Fruit fly (Drosophila melanogaster) whole organism, embryonic: ENCODE results near the gene CG13409.
A peak's percentile ranks its signal among the peaks of the same experiment; 100 is the strongest.

Experiments used
- Bteb2 ChIP-seq: fragments of 200-800 bp; sonication (Bioruptor generic); optimal IDR thresholded peaks from 2 replicates; lab custom pipeline; 2016; ENCODE audit warnings: missing biosample characterization, missing genetic modification characterization
- C15 ChIP-seq: fragments of 200-800 bp; sonication (Bioruptor generic); IDR thresholded peaks from 3 replicates; pipeline ENCODE4 v1.3.6; 2022; ENCODE audit warnings: missing biosample characterization, missing genetic modification characterization
- CG10274 ChIP-seq: fragments of 200-800 bp; sonication (Bioruptor generic); optimal IDR thresholded peaks from 3 replicates; lab custom pipeline; 2017; ENCODE audit warnings: missing biosample characterization, mild to moderate bottlenecking, missing genetic modification characterization
- CG10462 ChIP-seq: fragments of 200-800 bp; sonication (Bioruptor generic); optimal IDR thresholded peaks from 2 replicates; lab custom pipeline; 2016; ENCODE audit warnings: missing biosample characterization, missing genetic modification characterization
- CG11085 ChIP-seq: fragments of 200-800 bp; sonication (Bioruptor generic); IDR thresholded peaks from 2 replicates; pipeline ENCODE4 v1.3.6; 2022; ENCODE audit warnings: missing biosample characterization, missing genetic modification characterization
- CG11093 ChIP-seq: fragments of 200-800 bp; sonication (Bioruptor generic); IDR thresholded peaks from 3 replicates; pipeline ENCODE4 v1.3.6; 2022; ENCODE audit warnings: missing biosample characterization, missing genetic modification characterization
- CG12104 ChIP-seq: fragments of 200-800 bp; sonication (Bioruptor generic); optimal IDR thresholded peaks from 3 replicates; lab custom pipeline; 2016; ENCODE audit warnings: missing biosample characterization, missing genetic modification characterization
- CG12299 ChIP-seq: fragments of 200-800 bp; sonication (Bioruptor generic); optimal IDR thresholded peaks from 2 replicates; lab custom pipeline; 2018; ENCODE audit warnings: missing biosample characterization, mild to moderate bottlenecking, missing genetic modification characterization
- CG13287 ChIP-seq: fragments of 200-800 bp; sonication (Bioruptor generic); IDR thresholded peaks from 2 replicates; pipeline ENCODE4 v1.3.6; 2022; ENCODE audit warnings: missing biosample characterization, missing genetic modification characterization; ENCODE audit not compliant: partially characterized antibody
- CG15073 ChIP-seq: fragments of 200-800 bp; sonication (Bioruptor generic); optimal IDR thresholded peaks from 2 replicates; lab custom pipeline; 2016; ENCODE audit warnings: missing biosample characterization, missing genetic modification characterization
- CG15269 ChIP-seq: fragments of 200-800 bp; sonication (Bioruptor generic); optimal IDR thresholded peaks from 2 replicates; lab custom pipeline; 2018; ENCODE audit warnings: missing biosample characterization, mild to moderate bottlenecking, missing genetic modification characterization, moderate library complexity
- CG15479 ChIP-seq: fragments of 200-800 bp; sonication (Bioruptor generic); optimal IDR thresholded peaks from 3 replicates; lab custom pipeline; 2019; ENCODE audit warnings: missing biosample characterization, mild to moderate bottlenecking, missing genetic modification characterization, moderate library complexity
- CG17829 ChIP-seq: fragments of 200-800 bp; optimal IDR thresholded peaks from 2 replicates; lab custom pipeline; 2019; ENCODE audit warnings: missing biosample characterization, mild to moderate bottlenecking, missing genetic modification characterization, moderate library complexity
- CG2875 ChIP-seq: fragments of 200-800 bp; sonication (Bioruptor generic); optimal IDR thresholded peaks from 2 replicates; lab custom pipeline; 2017; ENCODE audit warnings: missing biosample characterization, mild to moderate bottlenecking, missing genetic modification characterization, missing genetic modification reagents
- CG30431 ChIP-seq: fragments of 200-800 bp; sonication (Bioruptor generic); optimal IDR thresholded peaks from 2 replicates; lab custom pipeline; 2017; ENCODE audit warnings: missing biosample characterization, missing genetic modification characterization
- CG32772 ChIP-seq: fragments of 200-800 bp; sonication (Bioruptor generic); IDR thresholded peaks from 2 replicates; pipeline ENCODE4 v1.3.6; 2022; ENCODE audit warnings: missing biosample characterization, missing genetic modification characterization
- CG3407 ChIP-seq: fragments of 200-800 bp; sonication (Bioruptor generic); optimal IDR thresholded peaks from 2 replicates; lab custom pipeline; 2018; ENCODE audit warnings: missing biosample characterization, mild to moderate bottlenecking, missing genetic modification characterization
- CG4328 ChIP-seq: fragments of 200-800 bp; sonication (Bioruptor generic); optimal IDR thresholded peaks from 3 replicates; lab custom pipeline; 2017; ENCODE audit warnings: missing biosample characterization, missing genetic modification reagents, missing genetic modification characterization
- CG4617 ChIP-seq: fragments of 200-800 bp; sonication (Bioruptor generic); optimal IDR thresholded peaks from 3 replicates; lab custom pipeline; 2016; ENCODE audit warnings: missing biosample characterization, missing genetic modification characterization, borderline replicate concordance
- CG4707 ChIP-seq: fragments of 200-800 bp; sonication (Bioruptor generic); optimal IDR thresholded peaks from 2 replicates; lab custom pipeline; 2018; ENCODE audit warnings: missing biosample characterization, mild to moderate bottlenecking, missing genetic modification characterization, moderate library complexity
- CG6791 ChIP-seq: fragments of 200-800 bp; sonication (Bioruptor generic); IDR thresholded peaks from 3 replicates; pipeline ENCODE4 v1.3.6; 2022; ENCODE audit warnings: missing biosample characterization, missing genetic modification characterization; ENCODE audit not compliant: partially characterized antibody
- CG6854 ChIP-seq: fragments of 200-800 bp; sonication (Bioruptor generic); optimal IDR thresholded peaks from 3 replicates; lab custom pipeline; 2017; ENCODE audit warnings: missing biosample characterization, mild to moderate bottlenecking, missing genetic modification characterization
- CG8281 ChIP-seq: fragments of 200-800 bp; sonication (Bioruptor generic); optimal IDR thresholded peaks from 2 replicates; lab custom pipeline; 2018; ENCODE audit warnings: missing biosample characterization, mild to moderate bottlenecking, missing genetic modification characterization, moderate library complexity
- CG9876 ChIP-seq: fragments of 200-800 bp; sonication (Bioruptor generic); optimal IDR thresholded peaks from 2 replicates; lab custom pipeline; 2016; ENCODE audit warnings: missing biosample characterization, missing genetic modification characterization
- CTCF ChIP-seq: fragments of 200-800 bp; sonication (Bioruptor generic); optimal IDR thresholded peaks from 2 replicates; lab custom pipeline; 2017; ENCODE audit warnings: missing biosample characterization, mild to moderate bottlenecking, missing genetic modification characterization, moderate library complexity
- Deaf1 ChIP-seq: fragments of 200-800 bp; optimal IDR thresholded peaks from 3 replicates; lab custom pipeline; 2019; ENCODE audit warnings: missing biosample characterization, mild to moderate bottlenecking, missing genetic modification characterization, moderate library complexity
- Hmx ChIP-seq: fragments of 200-800 bp; sonication (Bioruptor generic); optimal IDR thresholded peaks from 2 replicates; lab custom pipeline; 2016; ENCODE audit warnings: missing biosample characterization, missing genetic modification characterization
- MBD-R2 ChIP-seq: fragments of 200-800 bp; sonication (Bioruptor generic); IDR thresholded peaks from 2 replicates; pipeline ENCODE4 v1.3.6; 2022; ENCODE audit warnings: missing biosample characterization, missing genetic modification characterization
- Meics ChIP-seq: fragments of 200-800 bp; sonication (Bioruptor generic); optimal IDR thresholded peaks from 2 replicates; lab custom pipeline; 2017; ENCODE audit warnings: missing biosample characterization, mild to moderate bottlenecking, missing genetic modification characterization
- ac ChIP-seq: fragments of 200-800 bp; sonication (Bioruptor generic); optimal IDR thresholded peaks from 3 replicates; lab custom pipeline; 2017; ENCODE audit warnings: missing biosample characterization, mild to moderate bottlenecking, missing genetic modification characterization
- aop ChIP-seq: fragments of 200-800 bp; sonication (Bioruptor generic); IDR thresholded peaks from 2 replicates; pipeline ENCODE4 v1.3.6; 2022; ENCODE audit warnings: missing biosample characterization, missing genetic modification characterization
- az2 ChIP-seq: fragments of 200-800 bp; sonication (Bioruptor generic); optimal IDR thresholded peaks from 3 replicates; lab custom pipeline; 2016; ENCODE audit warnings: missing biosample characterization, missing genetic modification characterization
- bigmax ChIP-seq: fragments of 200-800 bp; sonication (Bioruptor generic); optimal IDR thresholded peaks from 2 replicates; lab custom pipeline; 2018; ENCODE audit warnings: missing biosample characterization, mild to moderate bottlenecking, missing genetic modification characterization
- danr ChIP-seq: fragments of 200-800 bp; sonication (Bioruptor generic); IDR thresholded peaks from 2 replicates; pipeline ENCODE4 v1.3.6; 2022; ENCODE audit warnings: missing biosample characterization, missing genetic modification characterization
- dpn ChIP-seq, 2 experiments: fragments of 200-800 bp; sonication (Bioruptor generic); optimal IDR thresholded peaks; 3 replicates each; lab custom pipeline; 2016; ENCODE audit warnings: missing biosample characterization in 2 of 2, missing genetic modification characterization in 2 of 2
- ems ChIP-seq: fragments of 200-800 bp; sonication (Bioruptor generic); optimal IDR thresholded peaks from 3 replicates; lab custom pipeline; 2016; ENCODE audit warnings: missing biosample characterization, missing genetic modification characterization
- exex ChIP-seq: fragments of 200-800 bp; sonication (Bioruptor generic); optimal IDR thresholded peaks from 4 replicates; lab custom pipeline; 2018; ENCODE audit warnings: missing biosample characterization, mild to moderate bottlenecking, missing genetic modification characterization, moderate library complexity
- fru ChIP-seq: fragments of >200 bp; optimal IDR thresholded peaks from 2 replicates; lab custom pipeline; 2017
- gro ChIP-seq: fragments of 200-800 bp; sonication (Bioruptor generic); optimal IDR thresholded peaks from 2 replicates; lab custom pipeline; 2016; ENCODE audit warnings: missing biosample characterization, missing genetic modification characterization
- gt ChIP-seq: fragments of 200-800 bp; sonication (Bioruptor generic); IDR thresholded peaks from 2 replicates; pipeline ENCODE4 v1.3.6; 2022; ENCODE audit warnings: missing biosample characterization, missing genetic modification characterization
- nmo ChIP-seq: fragments of 200-800 bp; sonication (Bioruptor generic); optimal IDR thresholded peaks from 2 replicates; lab custom pipeline; 2018; ENCODE audit warnings: missing biosample characterization, mild to moderate bottlenecking, missing genetic modification characterization, moderate library complexity
- pros ChIP-seq: fragments of 200-800 bp; sonication (Bioruptor generic); optimal IDR thresholded peaks from 3 replicates; lab custom pipeline; 2019; ENCODE audit warnings: missing biosample characterization, mild to moderate bottlenecking, missing genetic modification characterization, moderate library complexity
- ranshi ChIP-seq: fragments of 200-800 bp; sonication (Bioruptor generic); IDR thresholded peaks from 2 replicates; pipeline ENCODE4 v1.3.6; 2022; ENCODE audit warnings: missing biosample characterization, missing genetic modification characterization
- run ChIP-seq: fragments of 200-800 bp; sonication (Bioruptor generic); optimal IDR thresholded peaks from 3 replicates; lab custom pipeline; 2018; ENCODE audit warnings: missing biosample characterization, mild to moderate bottlenecking, missing genetic modification characterization
- slou ChIP-seq: fragments of 200-800 bp; sonication (Bioruptor generic); optimal IDR thresholded peaks from 3 replicates; lab custom pipeline; 2016; ENCODE audit warnings: missing biosample characterization, missing genetic modification characterization
- sna ChIP-seq: fragments of 200-800 bp; sonication (Bioruptor generic); IDR thresholded peaks from 2 replicates; pipeline ENCODE4 v1.3.6; 2022; ENCODE audit warnings: missing biosample characterization, missing genetic modification characterization; ENCODE audit not compliant: partially characterized antibody
- twi ChIP-seq: fragments of 200-800 bp; optimal IDR thresholded peaks from 2 replicates; lab custom pipeline; 2019; ENCODE audit warnings: missing biosample characterization, mild to moderate bottlenecking, missing genetic modification characterization, moderate library complexity
- wdn ChIP-seq: fragments of 200-800 bp; sonication (Bioruptor generic); IDR thresholded peaks from 2 replicates; pipeline ENCODE4 v1.3.6; 2022; ENCODE audit warnings: missing biosample characterization, missing genetic modification characterization
- zfh1 ChIP-seq: fragments of 200-800 bp; sonication (Bioruptor generic); IDR thresholded peaks from 3 replicates; pipeline ENCODE4 v1.3.6; 2022; ENCODE audit warnings: missing biosample characterization, missing genetic modification characterization

The CG13409 gene

DNA sequence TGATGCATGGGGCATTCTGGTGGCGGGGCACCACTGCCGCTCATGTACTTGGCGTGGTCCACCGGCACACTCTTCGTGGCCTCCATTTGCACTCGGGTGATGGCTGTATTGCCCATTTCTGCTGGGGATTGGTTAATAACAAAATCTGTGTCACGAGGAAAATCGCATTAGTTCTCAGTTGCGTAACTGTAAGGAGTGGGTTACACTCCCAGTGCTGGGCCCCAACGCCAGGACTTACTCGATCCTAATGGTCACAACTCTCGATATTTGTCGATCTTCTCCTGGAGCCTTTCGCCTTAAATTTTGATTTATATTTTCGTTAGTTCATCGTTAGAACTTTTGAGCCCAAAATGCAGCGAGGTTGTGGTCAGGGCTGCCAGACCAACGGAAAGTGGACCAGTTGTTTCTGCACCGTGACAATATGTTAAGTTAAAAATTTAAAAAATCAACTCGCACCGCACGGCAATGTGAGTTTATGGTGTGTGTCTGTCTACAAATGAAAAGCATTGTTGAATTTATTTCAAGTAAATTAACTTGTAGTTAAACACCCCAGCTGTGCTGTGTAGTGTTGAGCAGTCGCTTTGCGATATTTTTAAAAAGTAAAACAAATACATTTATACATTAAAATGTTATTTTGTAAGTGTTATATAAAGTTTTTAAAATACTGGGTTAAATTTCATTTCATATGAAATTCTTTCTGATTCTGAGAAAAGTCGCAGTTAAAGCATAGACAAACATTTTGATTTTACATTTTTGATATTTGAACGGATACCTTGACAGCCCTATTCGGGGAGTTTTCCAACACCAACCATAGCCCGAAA lies 4.6 kb downstream of the CG13409 start, which contains the start of the genes Cchl and ND-42 (continued):
- TF ChIP-seq CG11093 (peak; percentile 8; the same call in 1 of the 3 replicates), CTCF (GFP tag; lab: Kevin White, UChicago) (peak; percentile 48), Bteb2 (GFP tag; lab: Kevin White, UChicago) (peak; percentile 44), CG6854 (GFP tag; lab: Kevin White, UChicago) (peak; percentile 23), MBD-R2 (GFP tag; lab: Robert Waterston, UW) (peak; percentile 70), CG11085 (no peak), CG13287 (GFP tag; lab: Robert Waterston, UW) (peak; percentile 70), run (peak; percentile 33), CG9876 (no peak), fru (no peak), CG12104 (GFP tag; lab: Kevin White, UChicago) (peak; percentile 81), CG15479 (GFP tag; lab: Kevin White, UChicago) (no peak), gro (GFP tag; lab: Kevin White, UChicago) (peak; percentile 64), ranshi (peak; percentile 72; the same call in 1 of the 2 replicates), dpn (GFP tag; optimal IDR thresholded peaks at IDR 0.05; lab: Kevin White, UChicago) (peak; percentile 71 to 78), ems (GFP tag; lab: Kevin White, UChicago) (peak; percentile 70), danr (peak; percentile 43; the same call in 1 of the 2 replicates), pros (GFP tag; lab: Kevin White, UChicago) (no peak), CG12299 (tag; lab: Kevin White, UChicago) (peak; percentile 64), CG15073 (GFP tag; lab: Kevin White, UChicago) (peak; percentile 34), Meics (GFP tag; lab: Kevin White, UChicago) (peak; percentile 83), exex (tag; lab: Kevin White, UChicago) (peak; percentile 51), CG4617 (peak; percentile 59), CG2875 (GFP tag; lab: Kevin White, UChicago) (peak; percentile 11), wdn (GFP tag; lab: Robert Waterston, UW) (no peak), Hmx (GFP tag; lab: Kevin White, UChicago) (no peak), CG15269 (tag; lab: Kevin White, UChicago) (peak; percentile 83), az2 (peak; percentile 81), CG4328 (GFP tag; lab: Kevin White, UChicago) (peak; percentile 81), nmo (peak; percentile 86), ac (GFP tag; lab: Kevin White, UChicago) (no peak), bigmax (GFP tag; lab: Kevin White, UChicago) (no peak), Deaf1 (tag; lab: Kevin White, UChicago) (peak; percentile 49), sna (peak; percentile 65; the same call in 1 of the 2 replicates), zfh1 (peak; percentile 48; the same call in 2 of the 3 replicates), CG8281 (tag; lab: Kevin White, UChicago) (no peak), CG17829 (tag; lab: Kevin White, UChicago) (peak; percentile 76), CG10274 (no peak), CG6791 (GFP tag; lab: Robert Waterston, UW) (peak; percentile 37; the same call in 1 of the 3 replicates), aop (GFP tag; lab: Robert Waterston, UW) (no peak; the same call in 1 of the 2 replicates), twi (peak; percentile 67), slou (GFP tag; lab: Kevin White, UChicago) (peak; percentile 66), CG32772 (GFP tag; lab: Robert Waterston, UW) (peak; percentile 67), C15 (0 out of 3 replicates have a peak, but pooled peaks have one; percentile 43), CG3407 (GFP tag; lab: Kevin White, UChicago) (peak; percentile 57), CG10462 (peak; percentile 51), CG30431 (peak; percentile 67), gt (0 out of 2 replicates have a peak, but pooled peaks have one; percentile 37), CG4707 (GFP tag; lab: Kevin White, UChicago) (no peak)
